Fruit fly (Drosophila melanogaster) whole organism: ENCODE results near the gene Ogdh.

Experiments
- CG8478 ChIP-seq: fragments of >200 bp; optimal IDR thresholded peaks from 2 replicates; lab custom pipeline; 2018; ENCODE audit warnings: inconsistent platforms
- Dll ChIP-seq: fragments of >200 bp; optimal IDR thresholded peaks from 2 replicates; lab custom pipeline; 2017
- EcR ChIP-seq, 2 experiments: fragments of >200 bp; optimal IDR thresholded peaks; 2 replicates each; lab custom pipeline; 2017; ENCODE audit warnings: missing biosample characterization in 2 of 2, missing genetic modification characterization in 2 of 2, missing genetic modification reagents in 2 of 2
- psq ChIP-seq: fragments of >200 bp; optimal IDR thresholded peaks from 2 replicates; lab custom pipeline; 2017
- usp ChIP-seq: fragments of >200 bp; optimal IDR thresholded peaks from 2 replicates; lab custom pipeline; 2017; ENCODE audit warnings: missing biosample characterization, missing genetic modification characterization, mixed read lengths

dm6 chr3L:16974645-16975151 lies 20.1 kb downstream of the Ogdh start:
- TF ChIP-seq psq (lab: Kevin White, UChicago) (no peak), CG8478 (no peak), EcR (GFP tag; optimal IDR thresholded peaks at IDR 0.05; lab: Kevin White, UChicago) (no peak), usp (GFP tag; lab: Kevin White, UChicago) (no peak), Dll (lab: Kevin White, UChicago) (no peak)
